Fruit fly (Drosophila melanogaster): ENCODE measurements around the gene CG33969.

The CG33969 gene

DNA sequence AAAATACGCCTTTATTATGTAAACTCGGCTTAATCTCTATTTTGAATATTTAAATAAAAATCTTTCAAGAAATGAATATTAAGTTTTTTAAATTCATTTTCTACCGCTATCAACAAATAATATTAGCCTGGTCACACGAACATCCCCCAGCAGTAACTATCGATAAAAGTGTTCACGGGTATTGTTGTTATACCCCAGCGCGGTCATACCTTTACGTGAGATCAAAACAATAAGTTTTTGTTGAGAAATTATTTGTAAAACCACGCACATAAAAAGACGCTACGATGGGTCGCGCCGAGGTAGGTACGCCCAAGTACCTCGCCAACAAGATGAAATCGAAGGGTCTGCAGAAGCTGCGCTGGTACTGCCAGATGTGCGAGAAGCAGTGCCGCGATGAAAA, 36.7 kb downstream of the CG33969 start, which contains the start of gene kin17:
TSS of gene kin17 (plus strand) at position 195 of the 400 bp plus-strand sequence.
- TF ChIP-seq bab1 (GFP tag; optimal IDR thresholded peaks at IDR 0.05), result peak; percentile 41
- TF ChIP-seq ovo (GFP tag; optimal IDR thresholded peaks at IDR 0.05), result no peak

- TF ChIP-seq CG7101 (tag; optimal IDR thresholded peaks at IDR 0.05) (no peak), Hr96 (GFP tag; optimal IDR thresholded peaks at IDR 0.05) (no peak), CG1620 (GFP tag; optimal IDR thresholded peaks at IDR 0.05) (no peak), kay (GFP tag; ENCODE audit: borderline replicate concordance) (no peak), Mnt (GFP tag; optimal IDR thresholded peaks at IDR 0.05) (no peak), CG14711 (tag; optimal IDR thresholded peaks at IDR 0.05) (no peak), Crg-1 (GFP tag; optimal IDR thresholded peaks at IDR 0.05) (no peak), toe (GFP tag; optimal IDR thresholded peaks at IDR 0.05) (no peak), ovo (GFP tag; optimal IDR thresholded peaks at IDR 0.05) (no peak), CG12768 (GFP tag; optimal IDR thresholded peaks at IDR 0.05) (no peak), bab1 (GFP tag; optimal IDR thresholded peaks at IDR 0.05) (no peak), cnc (optimal IDR thresholded peaks at IDR 0.05) (no peak), CG33017 (tag; optimal IDR thresholded peaks at IDR 0.05) (no peak), CG5204 (GFP tag; optimal IDR thresholded peaks at IDR 0.05) (no peak), cic (GFP tag; optimal IDR thresholded peaks at IDR 0.05) (no peak), CG7045 (GFP tag; optimal IDR thresholded peaks at IDR 0.05) (no peak), pad (GFP tag; optimal IDR thresholded peaks at IDR 0.05) (no peak), CG11617 (GFP tag; optimal IDR thresholded peaks at IDR 0.05) (no peak), tj (GFP tag; optimal IDR thresholded peaks at IDR 0.05) (no peak)
Measured at dm6 chr3L:20354872-20355271, 38.5 kb downstream of the CG33969 start.

DNA sequence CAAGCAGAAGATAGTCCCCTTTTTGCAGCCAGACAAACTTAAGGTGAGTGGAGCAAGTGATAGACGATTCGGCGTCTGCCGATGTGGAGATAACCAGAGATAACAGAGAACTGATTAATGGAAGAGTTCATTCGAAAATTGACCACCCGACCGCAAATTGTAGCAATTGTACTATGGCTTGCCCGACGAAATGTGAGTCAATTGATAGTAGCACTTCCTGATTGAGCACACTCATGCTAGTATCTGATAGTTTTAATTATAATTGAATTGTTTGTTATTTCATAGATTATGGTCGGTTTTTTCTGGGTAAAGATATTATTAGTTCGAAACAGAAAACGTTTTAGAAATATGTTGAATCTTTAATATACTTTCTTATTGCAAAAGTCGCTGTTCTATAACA, 39.0 kb downstream of the CG33969 start:
- TF ChIP-seq CG1620 (GFP tag; optimal IDR thresholded peaks at IDR 0.05), result no peak
- TF ChIP-seq Clk (GFP tag; optimal IDR thresholded peaks at IDR 0.05), result no peak
- TF ChIP-seq cic (GFP tag; optimal IDR thresholded peaks at IDR 0.05), result no peak
- TF ChIP-seq Crg-1 (GFP tag; optimal IDR thresholded peaks at IDR 0.05), result no peak
- no peak for TF ChIP-seq tj (GFP tag; optimal IDR thresholded peaks at IDR 0.05)
- TF ChIP-seq CG5204 (GFP tag; optimal IDR thresholded peaks at IDR 0.05), result no peak
- no peak for TF ChIP-seq pad (GFP tag; optimal IDR thresholded peaks at IDR 0.05)

DNA sequence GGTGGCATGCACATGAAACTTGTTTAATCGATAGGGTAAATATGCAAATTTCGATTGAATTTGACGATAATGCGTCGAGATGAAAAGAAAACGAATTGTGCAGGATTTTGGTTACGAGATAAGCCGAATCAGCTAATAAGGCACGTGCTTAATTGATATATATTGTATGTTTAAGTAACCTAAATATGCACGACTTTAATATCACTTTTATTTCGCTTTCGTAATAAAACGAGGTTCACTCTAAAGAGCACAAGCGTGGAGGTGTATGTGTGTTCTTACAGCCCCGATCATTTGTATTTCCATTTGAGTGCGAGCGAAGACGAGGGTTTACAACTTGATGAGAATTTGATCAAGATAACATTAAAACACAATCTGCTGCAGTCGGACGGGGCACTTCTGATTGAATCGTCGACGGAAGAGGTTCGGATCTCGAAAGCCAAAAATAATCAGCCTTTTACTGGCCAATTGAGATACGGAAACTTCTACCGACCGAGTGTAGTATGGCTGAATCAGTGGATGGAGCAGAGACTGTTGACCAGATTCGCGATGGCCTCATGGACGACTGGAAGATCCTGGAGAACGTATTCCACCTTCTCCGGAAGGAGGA, 39.5 kb downstream of the CG33969 start:
- TF ChIP-seq CG12768 (GFP tag; optimal IDR thresholded peaks at IDR 0.05) (peak; percentile 9), CG7045 (GFP tag; optimal IDR thresholded peaks at IDR 0.05) (peak; percentile 54), CG7101 (tag; optimal IDR thresholded peaks at IDR 0.05) (peak; percentile 79), tj (GFP tag; optimal IDR thresholded peaks at IDR 0.05) (peak; percentile 10), CG14711 (tag; optimal IDR thresholded peaks at IDR 0.05) (peak; percentile 12), cic (GFP tag; optimal IDR thresholded peaks at IDR 0.05) (peak; percentile 81), CG1620 (GFP tag; optimal IDR thresholded peaks at IDR 0.05) (no peak), toe (GFP tag; optimal IDR thresholded peaks at IDR 0.05) (no peak), Crg-1 (GFP tag; optimal IDR thresholded peaks at IDR 0.05) (no peak), bab1 (GFP tag; optimal IDR thresholded peaks at IDR 0.05) (no peak), Hr96 (GFP tag; optimal IDR thresholded peaks at IDR 0.05) (no peak), ovo (GFP tag; optimal IDR thresholded peaks at IDR 0.05) (no peak), Mnt (GFP tag; optimal IDR thresholded peaks at IDR 0.05) (peak; percentile 30), Clk (GFP tag; optimal IDR thresholded peaks at IDR 0.05) (no peak), kay (GFP tag; ENCODE audit: borderline replicate concordance) (peak; percentile 83), CG5204 (GFP tag; optimal IDR thresholded peaks at IDR 0.05) (no peak), CG33017 (tag; optimal IDR thresholded peaks at IDR 0.05) (peak; percentile 68), cnc (optimal IDR thresholded peaks at IDR 0.05) (no peak), pad (GFP tag; optimal IDR thresholded peaks at IDR 0.05) (peak; percentile 19), CG11617 (GFP tag; optimal IDR thresholded peaks at IDR 0.05) (peak; percentile 43)

- TF ChIP-seq cic (GFP tag; optimal IDR thresholded peaks at IDR 0.05), result no peak
- no peak for TF ChIP-seq CG1620 (GFP tag; optimal IDR thresholded peaks at IDR 0.05)
- TF ChIP-seq CG12768 (GFP tag; optimal IDR thresholded peaks at IDR 0.05), result no peak
- no peak for TF ChIP-seq tj (GFP tag; optimal IDR thresholded peaks at IDR 0.05)
- no peak for TF ChIP-seq CG7101 (tag; optimal IDR thresholded peaks at IDR 0.05)
- no peak for TF ChIP-seq Mnt (GFP tag; optimal IDR thresholded peaks at IDR 0.05)
- TF ChIP-seq CG11617 (GFP tag; optimal IDR thresholded peaks at IDR 0.05), result no peak
Measured at dm6 chr3L:20353149-20353548, 40.2 kb downstream of the CG33969 start, which contains the start of gene CG5618. CG5618 (plus strand) TSS chr3L:20353449.

dm6 chr3L:20349333-20349924, 43.9 kb downstream of the CG33969 start:
- TF ChIP-seq CG11617 (GFP tag; optimal IDR thresholded peaks at IDR 0.05) (no peak), Mnt (GFP tag; optimal IDR thresholded peaks at IDR 0.05) (peak; percentile 52), kay (GFP tag; ENCODE audit: borderline replicate concordance) (peak; percentile 92), cic (GFP tag; optimal IDR thresholded peaks at IDR 0.05) (no peak), cnc (optimal IDR thresholded peaks at IDR 0.05) (no peak), Clk (GFP tag; optimal IDR thresholded peaks at IDR 0.05) (no peak)
